Fruit fly (Drosophila melanogaster) whole organism, embryonic: ENCODE measurements around the gene PGRP-LE.

Experiments
- Aef1 ChIP-seq: fragments of 200-800 bp; sonication (Bioruptor generic); IDR thresholded peaks from 3 replicates; pipeline ENCODE4 v1.3.6; 2022; ENCODE audit warnings: missing biosample characterization, missing genetic modification characterization
- CG10209 ChIP-seq: fragments of 200-800 bp; sonication (Bioruptor generic); optimal IDR thresholded peaks from 3 replicates; lab custom pipeline; 2017; ENCODE audit warnings: missing biosample characterization, mild to moderate bottlenecking, missing genetic modification characterization, missing genetic modification reagents
- CG10654 ChIP-seq: fragments of 200-800 bp; sonication (Bioruptor generic); optimal IDR thresholded peaks from 2 replicates; lab custom pipeline; 2016; ENCODE audit warnings: missing biosample characterization, missing genetic modification characterization
- CG11093 ChIP-seq: fragments of 200-800 bp; sonication (Bioruptor generic); IDR thresholded peaks from 3 replicates; pipeline ENCODE4 v1.3.6; 2022; ENCODE audit warnings: missing biosample characterization, missing genetic modification characterization
- CG12391 ChIP-seq: fragments of 200-800 bp; sonication (Bioruptor generic); optimal IDR thresholded peaks from 3 replicates; lab custom pipeline; 2018; ENCODE audit warnings: missing biosample characterization, mild to moderate bottlenecking, missing genetic modification characterization, moderate library complexity
- CG12659 ChIP-seq: fragments of 200-800 bp; sonication (Bioruptor generic); optimal IDR thresholded peaks from 3 replicates; lab custom pipeline; 2017; ENCODE audit warnings: mild to moderate bottlenecking, missing biosample characterization, missing genetic modification reagents, missing genetic modification characterization
- CG12744 ChIP-seq: fragments of 200-800 bp; sonication (Bioruptor generic); optimal IDR thresholded peaks from 2 replicates; lab custom pipeline; 2016; ENCODE audit warnings: missing biosample characterization, missing genetic modification characterization
- CG13287 ChIP-seq: fragments of 200-800 bp; sonication (Bioruptor generic); IDR thresholded peaks from 2 replicates; pipeline ENCODE4 v1.3.6; 2022; ENCODE audit warnings: missing biosample characterization, missing genetic modification characterization; ENCODE audit not compliant: partially characterized antibody
- CG14965 ChIP-seq: fragments of 200-800 bp; sonication (Bioruptor generic); optimal IDR thresholded peaks from 2 replicates; lab custom pipeline; 2016; ENCODE audit warnings: missing biosample characterization, missing genetic modification characterization, borderline replicate concordance
- CG15696 ChIP-seq: fragments of 200-800 bp; sonication (Bioruptor generic); optimal IDR thresholded peaks from 2 replicates; lab custom pipeline; 2019; ENCODE audit warnings: missing biosample characterization, mild to moderate bottlenecking, missing genetic modification characterization, moderate library complexity
- CG17186 ChIP-seq: fragments of 200-800 bp; sonication (Bioruptor generic); optimal IDR thresholded peaks from 3 replicates; lab custom pipeline; 2017; ENCODE audit warnings: missing biosample characterization, missing genetic modification reagents, missing genetic modification characterization
- CG17612 ChIP-seq: fragments of 200-800 bp; sonication (Bioruptor generic); IDR thresholded peaks from 2 replicates; pipeline ENCODE4 v1.3.6; 2022; ENCODE audit warnings: missing biosample characterization, missing genetic modification characterization
- CG17912 ChIP-seq: fragments of 200-800 bp; sonication (Bioruptor generic); optimal IDR thresholded peaks from 2 replicates; lab custom pipeline; 2018; ENCODE audit warnings: missing biosample characterization, mild to moderate bottlenecking, missing genetic modification characterization
- CG1792 ChIP-seq: fragments of 200-800 bp; sonication (Bioruptor generic); optimal IDR thresholded peaks from 2 replicates; lab custom pipeline; 2016; ENCODE audit warnings: missing biosample characterization, missing genetic modification characterization
- CG1832 ChIP-seq: fragments of 200-800 bp; sonication (Bioruptor generic); optimal IDR thresholded peaks from 2 replicates; lab custom pipeline; 2017; ENCODE audit warnings: missing biosample characterization, mild to moderate bottlenecking, missing genetic modification characterization, inconsistent platforms
- CG2889 ChIP-seq: fragments of 200-800 bp; sonication (Bioruptor generic); IDR thresholded peaks from 3 replicates; pipeline ENCODE4 v1.3.6; 2022; ENCODE audit warnings: missing biosample characterization, missing genetic modification characterization
- CG8089 ChIP-seq: fragments of 200-800 bp; sonication (Bioruptor generic); optimal IDR thresholded peaks from 3 replicates; lab custom pipeline; 2016; ENCODE audit warnings: missing biosample characterization, missing genetic modification characterization
- CG8765 ChIP-seq: fragments of 200-800 bp; sonication (Bioruptor generic); IDR thresholded peaks from 2 replicates; pipeline ENCODE4 v1.3.6; 2022; ENCODE audit warnings: missing biosample characterization, missing genetic modification characterization
- CG9876 ChIP-seq: fragments of 200-800 bp; sonication (Bioruptor generic); optimal IDR thresholded peaks from 2 replicates; lab custom pipeline; 2016; ENCODE audit warnings: missing biosample characterization, missing genetic modification characterization
- D19A ChIP-seq: fragments of 200-800 bp; optimal IDR thresholded peaks from 3 replicates; lab custom pipeline; 2019; ENCODE audit warnings: missing biosample characterization, mild to moderate bottlenecking, missing genetic modification characterization, moderate library complexity
- Dad ChIP-seq: fragments of 200-800 bp; sonication (Bioruptor generic); optimal IDR thresholded peaks from 3 replicates; lab custom pipeline; 2016; ENCODE audit warnings: missing biosample characterization, missing genetic modification characterization
- Hey ChIP-seq: fragments of 200-800 bp; sonication (Bioruptor generic); optimal IDR thresholded peaks from 3 replicates; lab custom pipeline; 2018; ENCODE audit warnings: missing biosample characterization, mild to moderate bottlenecking, missing genetic modification characterization
- HmgD ChIP-seq: fragments of 200-800 bp; sonication (Bioruptor generic); optimal IDR thresholded peaks from 3 replicates; lab custom pipeline; 2016; ENCODE audit warnings: missing biosample characterization, missing genetic modification characterization
- Hmx ChIP-seq: fragments of 200-800 bp; sonication (Bioruptor generic); optimal IDR thresholded peaks from 2 replicates; lab custom pipeline; 2016; ENCODE audit warnings: missing biosample characterization, missing genetic modification characterization
- Hr51 ChIP-seq, 2 experiments: fragments of 200-800 bp; sonication (Bioruptor generic); optimal IDR thresholded peaks; 2 replicates in 1 of 2; 3 replicates in 1 of 2; lab custom pipeline; 2016 to 2018; ENCODE audit warnings: missing biosample characterization in 2 of 2, missing genetic modification characterization in 2 of 2, mild to moderate bottlenecking in 1 of 2, moderate library complexity in 1 of 2
- Hsf ChIP-seq: fragments of 200-800 bp; sonication (Bioruptor generic); optimal IDR thresholded peaks from 3 replicates; lab custom pipeline; 2016; ENCODE audit warnings: missing biosample characterization, missing genetic modification characterization
- Kr ChIP-seq: fragments of 200-800 bp; sonication (Bioruptor generic); optimal IDR thresholded peaks from 2 replicates; lab custom pipeline; 2017; ENCODE audit warnings: missing biosample characterization, mild to moderate bottlenecking, missing genetic modification characterization
- Mad ChIP-seq: fragments of 200-800 bp; sonication (Bioruptor generic); optimal IDR thresholded peaks from 2 replicates; lab custom pipeline; 2016; ENCODE audit warnings: missing biosample characterization, missing genetic modification characterization
- Med ChIP-seq: fragments of 200-800 bp; sonication (Bioruptor generic); peaks from one replicate; lab custom pipeline; 2016; ENCODE audit warnings: missing biosample characterization, missing genetic modification characterization, mild to moderate bottlenecking, inconsistent platforms, moderate library complexity
- NFAT ChIP-seq: fragments of 200-800 bp; sonication (Bioruptor generic); IDR thresholded peaks from 2 replicates; pipeline ENCODE4 v1.3.6; 2022; ENCODE audit warnings: missing biosample characterization, missing genetic modification characterization
- Rx ChIP-seq: fragments of 200-800 bp; sonication (Bioruptor generic); IDR thresholded peaks from 2 replicates; pipeline ENCODE4 v1.3.6; 2022; ENCODE audit warnings: missing biosample characterization, missing genetic modification characterization
- Six4 ChIP-seq: fragments of 200-800 bp; sonication (Bioruptor generic); optimal IDR thresholded peaks from 2 replicates; lab custom pipeline; 2016; ENCODE audit warnings: missing biosample characterization, missing genetic modification characterization
- amos ChIP-seq: fragments of 200-800 bp; sonication (Bioruptor generic); IDR thresholded peaks from 2 replicates; pipeline ENCODE4 v1.3.6; 2022; ENCODE audit warnings: missing biosample characterization, missing genetic modification characterization; ENCODE audit not compliant: partially characterized antibody
- az2 ChIP-seq: fragments of 200-800 bp; sonication (Bioruptor generic); optimal IDR thresholded peaks from 3 replicates; lab custom pipeline; 2016; ENCODE audit warnings: missing biosample characterization, missing genetic modification characterization
- chinmo ChIP-seq: fragments of 200-800 bp; sonication (Bioruptor generic); IDR thresholded peaks from 4 replicates; pipeline ENCODE4 v1.3.6; 2022; ENCODE audit warnings: missing biosample characterization, missing genetic modification characterization; ENCODE audit not compliant: partially characterized antibody
- croc ChIP-seq: fragments of 200-800 bp; sonication (Bioruptor generic); conservative IDR thresholded peaks from 3 replicates; pipeline ENCODE4 v1.3.6; 2022; ENCODE audit warnings: missing biosample characterization, missing genetic modification characterization
- crp ChIP-seq, 2 experiments: fragments of 200-800 bp; sonication (Bioruptor generic); optimal IDR thresholded peaks; 2 replicates in 1 of 2; 3 replicates in 1 of 2; lab custom pipeline; 2017; ENCODE audit warnings: missing biosample characterization in 2 of 2, missing genetic modification characterization in 2 of 2, mild to moderate bottlenecking in 1 of 2, moderate library complexity in 1 of 2
- cwo ChIP-seq: fragments of 200-800 bp; sonication (Bioruptor generic); optimal IDR thresholded peaks from 3 replicates; lab custom pipeline; 2017; ENCODE audit warnings: missing biosample characterization, missing genetic modification characterization, mild to moderate bottlenecking, moderate library complexity, missing genetic modification reagents
- ewg ChIP-seq: fragments of 200-800 bp; sonication (Bioruptor generic); optimal IDR thresholded peaks from 3 replicates; lab custom pipeline; 2017; ENCODE audit warnings: mild to moderate bottlenecking, missing biosample characterization, missing genetic modification reagents, missing genetic modification characterization
- eyg ChIP-seq: fragments of 200-800 bp; sonication (Bioruptor generic); optimal IDR thresholded peaks from 3 replicates; lab custom pipeline; 2016; ENCODE audit warnings: missing biosample characterization, missing genetic modification characterization
- gem ChIP-seq: fragments of 200-800 bp; sonication (Bioruptor generic); optimal IDR thresholded peaks from 2 replicates; lab custom pipeline; 2019; ENCODE audit warnings: missing biosample characterization, mild to moderate bottlenecking, missing genetic modification characterization, moderate library complexity
- h ChIP-seq: fragments of >200 bp; optimal IDR thresholded peaks from 2 replicates; lab custom pipeline; 2017
- lmd ChIP-seq: fragments of 200-800 bp; sonication (Bioruptor generic); IDR thresholded peaks from 2 replicates; pipeline ENCODE4 v1.3.6; 2022; ENCODE audit warnings: missing biosample characterization, missing genetic modification characterization
- pzg ChIP-seq: fragments of 200-800 bp; sonication (Bioruptor generic); optimal IDR thresholded peaks from 3 replicates; lab custom pipeline; 2018; ENCODE audit warnings: missing biosample characterization, mild to moderate bottlenecking, missing genetic modification characterization, moderate library complexity
- run ChIP-seq: fragments of 200-800 bp; sonication (Bioruptor generic); optimal IDR thresholded peaks from 3 replicates; lab custom pipeline; 2018; ENCODE audit warnings: missing biosample characterization, mild to moderate bottlenecking, missing genetic modification characterization
- stc ChIP-seq: fragments of 200-800 bp; sonication (Bioruptor generic); IDR thresholded peaks from 2 replicates; pipeline ENCODE4 v1.3.6; 2022; ENCODE audit warnings: missing biosample characterization, missing genetic modification characterization
- stwl ChIP-seq: fragments of 200-800 bp; sonication (Bioruptor generic); optimal IDR thresholded peaks from 3 replicates; lab custom pipeline; 2018; ENCODE audit warnings: missing biosample characterization, mild to moderate bottlenecking, missing genetic modification characterization, moderate library complexity
- usp ChIP-seq: fragments of >200 bp; optimal IDR thresholded peaks from 2 replicates; lab custom pipeline; 2017; ENCODE audit warnings: missing biosample characterization, missing genetic modification characterization
- vvl ChIP-seq: fragments of 200-800 bp; sonication (Bioruptor generic); IDR thresholded peaks from 2 replicates; pipeline ENCODE4 v1.3.6; 2022; ENCODE audit warnings: missing biosample characterization, missing genetic modification characterization

PGRP-LE gene

dm6 chrX:15802880-15803650, 615 bp downstream of the PGRP-LE start (continued):
- no peak for TF ChIP-seq Hmx
- TF ChIP-seq gem, result peak; percentile 62
- no peak for TF ChIP-seq Mad (GFP tag; lab: Kevin White, UChicago)
- no peak for TF ChIP-seq Kr (GFP tag; lab: Kevin White, UChicago)
- TF ChIP-seq Hsf, result no peak
- TF ChIP-seq Aef1 (GFP tag; lab: Robert Waterston, UW), result no peak
- TF ChIP-seq CG13287 (GFP tag; lab: Robert Waterston, UW), result peak; percentile 81
- TF ChIP-seq CG9876 (GFP tag; lab: Kevin White, UChicago), result no peak
- TF ChIP-seq run, result no peak
- TF ChIP-seq CG17912, result no peak
- no peak for TF ChIP-seq CG11093 (GFP tag; lab: Robert Waterston, UW)
- TF ChIP-seq lmd, result no peak
- peak; percentile 17 for TF ChIP-seq Six4
- no peak for TF ChIP-seq croc (GFP tag; lab: Robert Waterston, UW)
- no peak for TF ChIP-seq ewg (GFP tag; lab: Kevin White, UChicago)
- TF ChIP-seq Hey, result no peak
- TF ChIP-seq CG12659 (GFP tag; lab: Kevin White, UChicago), result peak; percentile 20
- TF ChIP-seq CG12391, result peak; percentile 34
- peak; percentile 59 for TF ChIP-seq Med (GFP tag; lab: Kevin White, UChicago)
- TF ChIP-seq CG14965, result no peak
- TF ChIP-seq chinmo (GFP tag; lab: Robert Waterston, UW), result peak; percentile 65; the same call in 2 of the 4 replicates
- TF ChIP-seq usp (GFP tag; lab: Kevin White, UChicago), result no peak
- no peak for TF ChIP-seq CG1832 (GFP tag; lab: Kevin White, UChicago)
- TF ChIP-seq Rx (GFP tag; lab: Robert Waterston, UW), result no peak
- TF ChIP-seq CG12744 (GFP tag; lab: Kevin White, UChicago), result no peak
- TF ChIP-seq CG15696 (tag; lab: Kevin White, UChicago), result no peak
- no peak for TF ChIP-seq stc
- TF ChIP-seq Hr51 (GFP tag; optimal IDR thresholded peaks at IDR 0.05; lab: Kevin White, UChicago), result peak in 1 of 2 experiments; percentile 30
- TF ChIP-seq eyg, result no peak
- no peak for TF ChIP-seq h (lab: Kevin White, UChicago)
- TF ChIP-seq CG17186, result no peak
- TF ChIP-seq CG1792 (GFP tag; lab: Kevin White, UChicago), result no peak
- peak; percentile 6 for TF ChIP-seq az2
- TF ChIP-seq CG8765 (GFP tag; lab: Robert Waterston, UW), result no peak
- TF ChIP-seq NFAT (GFP tag; lab: Robert Waterston, UW), result peak; percentile 9; the same call in 1 of the 2 replicates
- TF ChIP-seq CG2889 (GFP tag; lab: Robert Waterston, UW), result no peak
- peak; percentile 86; the same call in 1 of the 2 replicates for TF ChIP-seq amos (GFP tag; lab: Robert Waterston, UW)
- peak; percentile 42 for TF ChIP-seq stwl (tag; lab: Kevin White, UChicago)
- peak; percentile 18; the same call in 1 of the 2 replicates for TF ChIP-seq vvl (GFP tag; lab: Robert Waterston, UW)
- no peak for TF ChIP-seq HmgD (GFP tag; lab: Kevin White, UChicago)
- no peak for TF ChIP-seq CG17612
- TF ChIP-seq CG8089 (GFP tag; lab: Kevin White, UChicago), result no peak
- TF ChIP-seq Dad (GFP tag; lab: Kevin White, UChicago), result no peak
- TF ChIP-seq cwo (GFP tag; lab: Kevin White, UChicago), result no peak
- TF ChIP-seq CG10209 (GFP tag; lab: Kevin White, UChicago), result peak; percentile 5
- no peak for TF ChIP-seq CG10654 (GFP tag; lab: Kevin White, UChicago)
- TF ChIP-seq pzg, result peak; percentile 42
- TF ChIP-seq D19A (tag; lab: Kevin White, UChicago), result peak; percentile 30
- TF ChIP-seq crp (GFP tag; optimal IDR thresholded peaks at IDR 0.05; lab: Kevin White, UChicago), result no peak
